Fruit fly (Drosophila melanogaster): Measurements from ENCODE around the gene Syx17.

Gene Syx17

dm6 chr3L:4371978-4372377, 31.3 kb upstream of the Syx17 start:
- TF ChIP-seq insv (optimal IDR thresholded peaks at IDR 0.05): no peak
- no peak for TF ChIP-seq ttk (optimal IDR thresholded peaks at IDR 0.05)
- TF ChIP-seq h (optimal IDR thresholded peaks at IDR 0.05): no peak
- no peak for TF ChIP-seq Myc (optimal IDR thresholded peaks at IDR 0.05)

dm6 chr3L:4375675-4376366, 27.5 kb upstream of the Syx17 start:
- TF ChIP-seq Myc (optimal IDR thresholded peaks at IDR 0.05) (no peak), psq (optimal IDR thresholded peaks at IDR 0.05) (no peak), Sin3A (optimal IDR thresholded peaks at IDR 0.05) (no peak), h (optimal IDR thresholded peaks at IDR 0.05) (no peak), ttk (optimal IDR thresholded peaks at IDR 0.05) (no peak), insv (optimal IDR thresholded peaks at IDR 0.05) (no peak)

- TF ChIP-seq ttk (optimal IDR thresholded peaks at IDR 0.05) (no peak), insv (optimal IDR thresholded peaks at IDR 0.05) (no peak), Myc (optimal IDR thresholded peaks at IDR 0.05) (no peak)
Measured at dm6 chr3L:4377496-4377895, 25.8 kb upstream of the Syx17 start.

- no peak for TF ChIP-seq Sin3A (optimal IDR thresholded peaks at IDR 0.05)
- TF ChIP-seq ttk (optimal IDR thresholded peaks at IDR 0.05): no peak
Measured at dm6 chr3L:4378895-4379294, 24.4 kb upstream of the Syx17 start.

dm6 chr3L:4380231-4380645, 23.0 kb upstream of the Syx17 start, which contains the start of gene DopEcR:
DopEcR (minus strand) TSS chr3L:4380387.
- TF ChIP-seq h (optimal IDR thresholded peaks at IDR 0.05) (no peak), insv (optimal IDR thresholded peaks at IDR 0.05) (no peak), ttk (optimal IDR thresholded peaks at IDR 0.05) (no peak), Sin3A (optimal IDR thresholded peaks at IDR 0.05) (no peak)

- TF ChIP-seq insv (optimal IDR thresholded peaks at IDR 0.05) (no peak), ttk (optimal IDR thresholded peaks at IDR 0.05) (no peak), Sin3A (optimal IDR thresholded peaks at IDR 0.05) (no peak), psq (optimal IDR thresholded peaks at IDR 0.05) (no peak), h (optimal IDR thresholded peaks at IDR 0.05) (no peak)
Measured at dm6 chr3L:4381529-4381928, 21.8 kb upstream of the Syx17 start, which contains the start of gene CG32240. CG32240 (minus strand) TSS chr3L:4381629.

dm6 chr3L:4382581-4382980, 20.7 kb upstream of the Syx17 start:
- TF ChIP-seq insv (optimal IDR thresholded peaks at IDR 0.05) (no peak), ttk (optimal IDR thresholded peaks at IDR 0.05) (no peak), psq (optimal IDR thresholded peaks at IDR 0.05) (no peak), Sin3A (optimal IDR thresholded peaks at IDR 0.05) (no peak), h (optimal IDR thresholded peaks at IDR 0.05) (no peak), Myc (optimal IDR thresholded peaks at IDR 0.05) (no peak)

- no peak for TF ChIP-seq Myc (optimal IDR thresholded peaks at IDR 0.05)
- no peak for TF ChIP-seq insv (optimal IDR thresholded peaks at IDR 0.05)
- TF ChIP-seq psq (optimal IDR thresholded peaks at IDR 0.05): no peak
- no peak for TF ChIP-seq ttk (optimal IDR thresholded peaks at IDR 0.05)
- TF ChIP-seq h (optimal IDR thresholded peaks at IDR 0.05): no peak
- no peak for TF ChIP-seq Sin3A (optimal IDR thresholded peaks at IDR 0.05)
Measured at dm6 chr3L:4383104-4383503, 20.2 kb upstream of the Syx17 start.

- TF ChIP-seq psq (optimal IDR thresholded peaks at IDR 0.05) (no peak), Myc (optimal IDR thresholded peaks at IDR 0.05) (no peak), ttk (optimal IDR thresholded peaks at IDR 0.05) (no peak), Sin3A (optimal IDR thresholded peaks at IDR 0.05) (no peak), h (optimal IDR thresholded peaks at IDR 0.05) (no peak), insv (optimal IDR thresholded peaks at IDR 0.05) (no peak)
Measured at dm6 chr3L:4383543-4384325, 19.6 kb upstream of the Syx17 start.

- no peak for TF ChIP-seq ttk (optimal IDR thresholded peaks at IDR 0.05)
- no peak for TF ChIP-seq h (optimal IDR thresholded peaks at IDR 0.05)
- no peak for TF ChIP-seq insv (optimal IDR thresholded peaks at IDR 0.05)
- TF ChIP-seq Myc (optimal IDR thresholded peaks at IDR 0.05): no peak
- no peak for TF ChIP-seq Sin3A (optimal IDR thresholded peaks at IDR 0.05)
- TF ChIP-seq psq (optimal IDR thresholded peaks at IDR 0.05): no peak
Measured at dm6 chr3L:4384326-4384662, 19.0 kb upstream of the Syx17 start, which contains the start of gene slow. slow (plus strand) TSS chr3L:4384442.

- TF ChIP-seq ttk (optimal IDR thresholded peaks at IDR 0.05) (no peak), Sin3A (optimal IDR thresholded peaks at IDR 0.05) (no peak)
Measured at dm6 chr3L:4388215-4388614, 15.1 kb upstream of the Syx17 start.

dm6 chr3L:4389104-4389503, 14.2 kb upstream of the Syx17 start:
- no peak for TF ChIP-seq Myc (optimal IDR thresholded peaks at IDR 0.05)
- no peak for TF ChIP-seq h (optimal IDR thresholded peaks at IDR 0.05)
- TF ChIP-seq Sin3A (optimal IDR thresholded peaks at IDR 0.05): no peak
- TF ChIP-seq psq (optimal IDR thresholded peaks at IDR 0.05): no peak
- TF ChIP-seq insv (optimal IDR thresholded peaks at IDR 0.05): no peak
- no peak for TF ChIP-seq ttk (optimal IDR thresholded peaks at IDR 0.05)

dm6 chr3L:4392851-4393250, 10.4 kb upstream of the Syx17 start:
- TF ChIP-seq Sin3A (optimal IDR thresholded peaks at IDR 0.05) (no peak), ttk (optimal IDR thresholded peaks at IDR 0.05) (no peak), psq (optimal IDR thresholded peaks at IDR 0.05) (no peak), Myc (optimal IDR thresholded peaks at IDR 0.05) (no peak), h (optimal IDR thresholded peaks at IDR 0.05) (no peak), insv (optimal IDR thresholded peaks at IDR 0.05) (no peak)
